Worm (Caenorhabditis elegans) whole organism, mixed stage, embryonic: ENCODE data around the gene ZK945.6.

Experiments
- M03D4.4 ChIP-seq: sonication (generic microtip); optimal IDR thresholded peaks from 2 replicates; lab custom pipeline; 2017; ENCODE audit warnings: mild to moderate bottlenecking, missing genetic modification characterization, missing compliant biosample characterization
- bed-3 ChIP-seq: fragments of 200-800 bp; sonication (Bioruptor generic); optimal IDR thresholded peaks from 3 replicates; lab custom pipeline; 2018; ENCODE audit warnings: mild to moderate bottlenecking, missing genetic modification characterization, moderate library complexity, missing compliant biosample characterization
- blmp-1 ChIP-seq: fragments of 150-350 bp; optimal IDR thresholded peaks from 2 replicates; lab custom pipeline; 2014; ENCODE audit warnings: missing biosample characterization, missing genetic modification characterization
- ceh-39 ChIP-seq: fragments of 150-350 bp; optimal IDR thresholded peaks from 2 replicates; lab custom pipeline; 2014; ENCODE audit warnings: missing biosample characterization, missing genetic modification characterization
- ceh-43 ChIP-seq: fragments of 200-800 bp; sonication (Bioruptor generic); optimal IDR thresholded peaks from 2 replicates; lab custom pipeline; 2018; ENCODE audit warnings: mild to moderate bottlenecking, missing genetic modification characterization, moderate library complexity, missing compliant biosample characterization
- ceh-83 ChIP-seq: fragments of 200-800 bp; sonication (Bioruptor generic); optimal IDR thresholded peaks from 2 replicates; lab custom pipeline; 2018; ENCODE audit warnings: mild to moderate bottlenecking, missing genetic modification characterization, missing compliant biosample characterization
- ces-1 ChIP-seq: fragments of 150-350 bp; optimal IDR thresholded peaks from 2 replicates; lab custom pipeline; 2014; ENCODE audit warnings: missing biosample characterization, missing genetic modification reagents, missing genetic modification characterization
- cnd-1 ChIP-seq: fragments of 200-800 bp; sonication (Bioruptor generic); optimal IDR thresholded peaks from 2 replicates; lab custom pipeline; 2018; ENCODE audit warnings: mild to moderate bottlenecking, missing genetic modification characterization, missing compliant biosample characterization
- elt-1 ChIP-seq: sonication (generic microtip); optimal IDR thresholded peaks from 2 replicates; lab custom pipeline; 2017; ENCODE audit warnings: missing genetic modification characterization, mild to moderate bottlenecking, missing compliant biosample characterization, antibody characterized with exemption, moderate library complexity, borderline replicate concordance; ENCODE audit not compliant: insufficient read depth
- elt-3 ChIP-seq: fragments of 150-350 bp; optimal IDR thresholded peaks from 2 replicates; lab custom pipeline; 2014; ENCODE audit warnings: missing biosample characterization, missing genetic modification characterization
- flh-1 ChIP-seq: fragments of 200-800 bp; sonication (Bioruptor generic); optimal IDR thresholded peaks from 2 replicates; lab custom pipeline; 2018; ENCODE audit warnings: mild to moderate bottlenecking, missing genetic modification characterization, moderate library complexity, missing compliant biosample characterization
- ham-2 ChIP-seq: fragments of 200-800 bp; sonication (Bioruptor generic); optimal IDR thresholded peaks from 2 replicates; lab custom pipeline; 2018; ENCODE audit warnings: mild to moderate bottlenecking, missing genetic modification characterization, missing compliant biosample characterization
- hlh-1 ChIP-seq: fragments of 150-350 bp; optimal IDR thresholded peaks from 2 replicates; lab custom pipeline; 2014; ENCODE audit warnings: missing biosample characterization, missing genetic modification reagents, missing genetic modification characterization
- lin-13 ChIP-seq: fragments of 150-350 bp; optimal IDR thresholded peaks from 2 replicates; lab custom pipeline; 2014; ENCODE audit warnings: missing biosample characterization, missing genetic modification characterization
- lin-32 ChIP-seq: fragments of 200-800 bp; sonication (Bioruptor generic); optimal IDR thresholded peaks from 2 replicates; lab custom pipeline; 2018; ENCODE audit warnings: mild to moderate bottlenecking, missing genetic modification characterization, missing compliant biosample characterization
- lsy-2 ChIP-seq: fragments of 150-350 bp; optimal IDR thresholded peaks from 2 replicates; lab custom pipeline; 2014; ENCODE audit warnings: missing biosample characterization, missing genetic modification characterization
- mab-5 ChIP-seq: fragments of 150-350 bp; optimal IDR thresholded peaks from 2 replicates; lab custom pipeline; 2014; ENCODE audit warnings: missing biosample characterization, missing genetic modification characterization
- mep-1 ChIP-seq: fragments of 150-350 bp; optimal IDR thresholded peaks from 2 replicates; lab custom pipeline; 2017; ENCODE audit warnings: missing biosample characterization, missing genetic modification reagents, missing genetic modification characterization, inconsistent platforms
- mls-2 ChIP-seq: sonication (generic microtip); optimal IDR thresholded peaks from 2 replicates; lab custom pipeline; 2016; ENCODE audit warnings: mild to moderate bottlenecking, missing genetic modification characterization, moderate library complexity, missing compliant biosample characterization
- nhr-12 ChIP-seq: fragments of 150-350 bp; optimal IDR thresholded peaks from 2 replicates; lab custom pipeline; 2014; ENCODE audit warnings: missing biosample characterization, missing genetic modification characterization
- nhr-2 ChIP-seq: fragments of 150-350 bp; optimal IDR thresholded peaks from 2 replicates; lab custom pipeline; 2014; ENCODE audit warnings: missing biosample characterization, missing genetic modification characterization
- nhr-237 ChIP-seq: fragments of 150-350 bp; optimal IDR thresholded peaks from 2 replicates; lab custom pipeline; 2014; ENCODE audit warnings: missing biosample characterization, missing genetic modification characterization
- nhr-28 ChIP-seq: fragments of 150-350 bp; optimal IDR thresholded peaks from 2 replicates; lab custom pipeline; 2014; ENCODE audit warnings: missing biosample characterization, missing genetic modification characterization
- nhr-76 ChIP-seq: sonication (generic microtip); optimal IDR thresholded peaks from 2 replicates; lab custom pipeline; 2017; ENCODE audit warnings: missing biosample characterization, missing genetic modification characterization
- pha-4 ChIP-seq: fragments of 150-350 bp; optimal IDR thresholded peaks from 2 replicates; lab custom pipeline; 2018; ENCODE audit warnings: missing biosample characterization, missing genetic modification reagents, missing genetic modification characterization
- sem-2 ChIP-seq: fragments of 200-800 bp; sonication (Bioruptor generic); optimal IDR thresholded peaks from 2 replicates; lab custom pipeline; 2018; ENCODE audit warnings: mild to moderate bottlenecking, missing genetic modification characterization, missing compliant biosample characterization
- snpc-4 ChIP-seq: fragments of 150-350 bp; optimal IDR thresholded peaks from 2 replicates; lab custom pipeline; 2014; ENCODE audit warnings: missing biosample characterization, missing genetic modification characterization
- sptf-1 ChIP-seq: sonication (generic microtip); optimal IDR thresholded peaks from 2 replicates; lab custom pipeline; 2017; ENCODE audit warnings: mild to moderate bottlenecking, missing genetic modification characterization, moderate library complexity, missing compliant biosample characterization
- tbx-8 ChIP-seq: fragments of 200-800 bp; sonication (Bioruptor generic); optimal IDR thresholded peaks from 2 replicates; lab custom pipeline; 2018; ENCODE audit warnings: mild to moderate bottlenecking, missing genetic modification characterization, moderate library complexity, missing compliant biosample characterization
- unc-120 ChIP-seq: sonication (generic microtip); optimal IDR thresholded peaks from 2 replicates; lab custom pipeline; 2017; ENCODE audit warnings: missing genetic modification characterization, missing compliant biosample characterization; ENCODE audit not compliant: poor library complexity, severe bottlenecking
- unc-39 ChIP-seq: fragments of 150-350 bp; optimal IDR thresholded peaks from 2 replicates; lab custom pipeline; 2014; ENCODE audit warnings: missing biosample characterization, missing genetic modification characterization
- unc-62 ChIP-seq: fragments of 150-350 bp; optimal IDR thresholded peaks from 2 replicates; lab custom pipeline; 2014; ENCODE audit warnings: missing biosample characterization, missing genetic modification reagents, missing genetic modification characterization
- zip-8 ChIP-seq: fragments of 150-350 bp; optimal IDR thresholded peaks from 2 replicates; lab custom pipeline; 2014; ENCODE audit warnings: missing biosample characterization, missing genetic modification characterization
- ztf-11 ChIP-seq: fragments of 150-350 bp; optimal IDR thresholded peaks from 2 replicates; lab custom pipeline; 2014; ENCODE audit warnings: missing biosample characterization, missing genetic modification characterization

The ZK945.6 gene

ce11 chrII:10103212-10103611, 3.6 kb downstream of the ZK945.6 start:
- peak; percentile 97 for TF ChIP-seq zip-8
- no peak for TF ChIP-seq sptf-1 (tag; lab: Kevin White, UChicago)

- TF ChIP-seq hlh-1 (tag; lab: Kevin White, UChicago) (peak; percentile 13), lsy-2 (peak; percentile 37), tbx-8 (GFP tag; lab: Kevin White, UChicago) (no peak), ceh-43 (no peak), nhr-76 (tag; lab: Kevin White, UChicago) (no peak), unc-39 (tag; lab: Kevin White, UChicago) (no peak), bed-3 (no peak), snpc-4 (tag; lab: Kevin White, UChicago) (no peak), unc-120 (tag; lab: Kevin White, UChicago) (no peak), nhr-2 (tag; lab: Kevin White, UChicago) (no peak), nhr-28 (tag; lab: Kevin White, UChicago) (no peak), cnd-1 (tag; lab: Kevin White, UChicago) (no peak), ceh-83 (GFP tag; lab: Kevin White, UChicago) (no peak), sem-2 (GFP tag; lab: Kevin White, UChicago) (no peak), pha-4 (tag; lab: Kevin White, UChicago) (peak; percentile 30), unc-62 (GFP tag; lab: Kevin White, UChicago) (no peak), elt-3 (tag; lab: Kevin White, UChicago) (no peak), flh-1 (GFP tag; lab: Kevin White, UChicago) (no peak), M03D4.4 (tag; lab: Kevin White, UChicago) (no peak), sptf-1 (tag; lab: Kevin White, UChicago) (no peak), zip-8 (no peak), nhr-12 (tag; lab: Kevin White, UChicago) (no peak), ztf-11 (tag; lab: Kevin White, UChicago) (no peak), mep-1 (tag; lab: Kevin White, UChicago) (peak; percentile 43), mls-2 (tag; lab: Kevin White, UChicago) (no peak), nhr-237 (no peak), lin-32 (GFP tag; lab: Kevin White, UChicago) (no peak), ces-1 (GFP tag; lab: Kevin White, UChicago) (no peak), lin-13 (tag; lab: Kevin White, UChicago) (no peak), ham-2 (GFP tag; lab: Kevin White, UChicago) (no peak)
Measured at ce11 chrII:10099804-10100360, 6.9 kb downstream of the ZK945.6 start, which contains the start of the genes pas-7 and puf-12. Gene pas-7 (minus strand): TSS chrII:10099854. Gene puf-12 (plus strand): TSS chrII:10100310.

- TF ChIP-seq sptf-1 (tag; lab: Kevin White, UChicago): no peak
Measured at ce11 chrII:10099072-10099471, 7.7 kb downstream of the ZK945.6 start.

- TF ChIP-seq blmp-1 (tag; lab: Kevin White, UChicago): no peak
- no peak for TF ChIP-seq flh-1 (GFP tag; lab: Kevin White, UChicago)
- TF ChIP-seq sptf-1 (tag; lab: Kevin White, UChicago): no peak
- TF ChIP-seq lsy-2: no peak
- no peak for TF ChIP-seq ceh-39
- TF ChIP-seq nhr-76 (tag; lab: Kevin White, UChicago): no peak
- TF ChIP-seq ceh-83 (GFP tag; lab: Kevin White, UChicago): no peak
- no peak for TF ChIP-seq M03D4.4 (tag; lab: Kevin White, UChicago)
- TF ChIP-seq zip-8: no peak
- no peak for TF ChIP-seq elt-1 (tag; lab: Kevin White, UChicago)
- TF ChIP-seq hlh-1 (tag; lab: Kevin White, UChicago): no peak
- no peak for TF ChIP-seq mab-5 (tag; lab: Kevin White, UChicago)
- TF ChIP-seq nhr-2 (tag; lab: Kevin White, UChicago): no peak
Measured at ce11 chrII:10098428-10098827, 8.3 kb downstream of the ZK945.6 start.
